Worm (Caenorhabditis elegans): Measurements from ENCODE around the gene him-18.

DNA sequence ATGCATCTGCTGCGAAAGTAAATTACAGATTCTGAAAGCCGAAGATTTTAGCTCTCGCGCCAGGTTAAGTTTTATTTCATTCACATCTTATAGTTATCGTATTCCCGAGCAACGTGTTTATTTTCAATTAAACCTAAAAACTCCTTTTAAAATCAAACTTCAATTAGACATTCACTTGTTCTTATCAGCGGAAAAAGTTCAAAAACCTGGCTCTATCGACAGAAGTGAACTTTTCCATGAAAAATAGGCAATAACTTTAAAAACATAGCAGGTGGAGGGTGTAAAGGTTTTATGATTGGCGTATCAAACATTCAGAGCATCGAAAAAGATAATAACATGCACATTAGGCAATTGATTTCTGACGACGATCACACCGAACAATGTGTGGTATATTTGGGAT is 26.0 kb downstream of the him-18 start, which contains the start of gene ppat-1:
- TF ChIP-seq crh-2 (tag; optimal IDR thresholded peaks at IDR 0.05) (no peak), ama-1 (optimal IDR thresholded peaks at IDR 0.05) (no peak), zag-1 (tag; optimal IDR thresholded peaks at IDR 0.05) (no peak), elt-1 (tag; optimal IDR thresholded peaks at IDR 0.05) (no peak), R02D3.7 (tag; optimal IDR thresholded peaks at IDR 0.05) (no peak), mdl-1 (tag; optimal IDR thresholded peaks at IDR 0.05) (no peak), F13H6.1 (tag; optimal IDR thresholded peaks at IDR 0.05) (no peak), aly-2 (tag; optimal IDR thresholded peaks at IDR 0.05) (no peak)

Measured in whole organism, L2 larva.